Worm (Caenorhabditis elegans): ENCODE results near the gene K08D8.4.
A peak's percentile ranks its signal among the peaks of the same experiment; 100 is the strongest.

K08D8.4 gene

DNA sequence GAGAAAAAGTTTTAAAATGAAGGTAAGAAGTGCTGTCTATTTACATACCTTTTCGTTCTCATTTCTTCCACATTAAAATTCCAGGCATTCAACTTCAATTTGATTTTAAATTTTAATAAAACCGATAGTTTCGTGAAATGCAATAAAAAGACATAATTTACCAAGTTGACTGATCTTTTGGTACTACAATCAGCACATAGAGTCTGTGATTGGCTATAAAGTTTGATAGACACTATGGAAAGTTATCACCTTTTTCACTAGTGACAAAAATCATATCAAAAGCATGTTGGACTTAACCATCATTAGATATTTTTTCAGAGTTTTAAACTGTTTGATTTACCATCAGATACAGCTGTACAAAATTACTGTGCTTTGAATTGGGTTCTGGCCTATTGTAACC, 5.7 kb upstream of the K08D8.4 start, which contains the start of gene srz-15:
Gene srz-15, plus strand, starts transcription at position 301 of the 400 bp plus-strand sequence.
- no peak for TF ChIP-seq zag-1 (tag; optimal IDR thresholded peaks at IDR 0.05)
- no peak for TF ChIP-seq nhr-25 (tag; optimal IDR thresholded peaks at IDR 0.05)
- TF ChIP-seq C34F6.9 (tag; optimal IDR thresholded peaks at IDR 0.05) = no peak
- TF ChIP-seq alr-1 (tag; optimal IDR thresholded peaks at IDR 0.05) = no peak
- TF ChIP-seq aly-2 (tag; optimal IDR thresholded peaks at IDR 0.05) = no peak
- TF ChIP-seq nhr-77 (tag; optimal IDR thresholded peaks at IDR 0.05) = no peak
- no peak for TF ChIP-seq peb-1 (tag; optimal IDR thresholded peaks at IDR 0.05)
- TF ChIP-seq nhr-6 (tag; optimal IDR thresholded peaks at IDR 0.05) = no peak

- TF ChIP-seq alr-1 (tag; optimal IDR thresholded peaks at IDR 0.05) = no peak
- no peak for TF ChIP-seq ama-1 (optimal IDR thresholded peaks at IDR 0.05)
- no peak for TF ChIP-seq blmp-1 (tag; optimal IDR thresholded peaks at IDR 0.05; ENCODE audit: insufficient read depth)
- TF ChIP-seq elt-3 (tag; optimal IDR thresholded peaks at IDR 0.05) = no peak
Measured at ce11 chrIV:12914532-12915019, 4.8 kb upstream of the K08D8.4 start, which contains the start of gene irg-6. irg-6 (minus strand) TSS chrIV:12914969.

- TF ChIP-seq ceh-16 (tag; optimal IDR thresholded peaks at IDR 0.05) (no peak), fos-1 (tag; optimal IDR thresholded peaks at IDR 0.05) (peak; percentile 79), aly-2 (tag; optimal IDR thresholded peaks at IDR 0.05) (no peak), sma-9 (GFP tag; optimal IDR thresholded peaks at IDR 0.05) (peak; percentile 51), sma-9 (tag; optimal IDR thresholded peaks at IDR 0.05) (no peak)
Measured at ce11 chrIV:12911990-12912389, 2.2 kb upstream of the K08D8.4 start, which contains the start of gene K08D8.5. K08D8.5 (minus strand) TSS chrIV:12912129.

- TF ChIP-seq C34F6.9 (tag; optimal IDR thresholded peaks at IDR 0.05) (no peak), fos-1 (tag; optimal IDR thresholded peaks at IDR 0.05) (peak; percentile 89), egl-27 (tag; optimal IDR thresholded peaks at IDR 0.05) (no peak), lin-13 (GFP tag; optimal IDR thresholded peaks at IDR 0.05) (no peak), zag-1 (tag; optimal IDR thresholded peaks at IDR 0.05) (no peak), sma-9 (GFP tag; optimal IDR thresholded peaks at IDR 0.05) (peak; percentile 32), sma-9 (tag; optimal IDR thresholded peaks at IDR 0.05) (no peak), F13H6.1 (tag; optimal IDR thresholded peaks at IDR 0.05) (no peak), lin-39 (tag; optimal IDR thresholded peaks at IDR 0.05) (no peak), skn-1 (tag; optimal IDR thresholded peaks at IDR 0.05) (peak; percentile 89), sem-4 (tag; optimal IDR thresholded peaks at IDR 0.05) (no peak), nhr-11 (tag; optimal IDR thresholded peaks at IDR 0.05) (no peak)
Measured at ce11 chrIV:12906529-12906928, 3.3 kb downstream of the K08D8.4 start, which contains the start of gene K08D8.3. K08D8.3 (minus strand) TSS chrIV:12906659.

DNA sequence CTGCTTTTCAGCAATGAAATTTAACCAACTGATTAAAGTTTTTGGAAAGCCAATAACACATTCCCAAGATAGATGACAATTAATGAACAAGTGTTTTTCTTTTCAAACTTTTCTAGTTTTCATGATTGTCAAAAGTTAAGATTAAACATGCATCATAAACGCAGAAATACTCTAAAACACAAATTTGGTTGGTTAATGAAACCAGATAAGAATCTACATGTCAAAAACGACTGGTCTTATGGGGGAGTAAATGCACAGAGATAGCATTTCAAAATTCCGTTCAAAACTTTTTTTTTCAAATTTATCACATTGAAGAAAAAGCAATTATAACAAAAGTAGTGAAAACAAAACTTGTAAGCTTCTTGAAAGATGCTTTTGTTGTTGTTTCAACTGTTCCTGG, 6.1 kb downstream of the K08D8.4 start:
- TF ChIP-seq crh-2 (tag; optimal IDR thresholded peaks at IDR 0.05) (no peak), fos-1 (tag; optimal IDR thresholded peaks at IDR 0.05) (peak; percentile 55)

ce11 chrIV:12902430-12903110, 7.2 kb downstream of the K08D8.4 start, which contains the start of gene K08D8.2:
K08D8.2 (plus strand) TSS chrIV:12903060.
- peak; percentile 66 for TF ChIP-seq fos-1 (tag; optimal IDR thresholded peaks at IDR 0.05)
- TF ChIP-seq gmeb-1 (tag; optimal IDR thresholded peaks at IDR 0.05) = no peak

ce11 chrIV:12901602-12902001, 8.2 kb downstream of the K08D8.4 start:
- no peak for TF ChIP-seq dmd-4 (tag; optimal IDR thresholded peaks at IDR 0.05)
- peak; percentile 69 for TF ChIP-seq fos-1 (tag; optimal IDR thresholded peaks at IDR 0.05)
- TF ChIP-seq nhr-129 (tag; optimal IDR thresholded peaks at IDR 0.05) = no peak
- no peak for TF ChIP-seq blmp-1 (tag; optimal IDR thresholded peaks at IDR 0.05; ENCODE audit: insufficient read depth)
- TF ChIP-seq snpc-4 (tag; optimal IDR thresholded peaks at IDR 0.05) = no peak
- no peak for TF ChIP-seq elt-1 (tag; optimal IDR thresholded peaks at IDR 0.05)
- no peak for TF ChIP-seq lsy-2 (tag; optimal IDR thresholded peaks at IDR 0.05)
- no peak for TF ChIP-seq ceh-82 (tag; optimal IDR thresholded peaks at IDR 0.05)
- TF ChIP-seq ZK546.5 (tag; optimal IDR thresholded peaks at IDR 0.05) = no peak
- TF ChIP-seq sma-9 (GFP tag; optimal IDR thresholded peaks at IDR 0.05) = peak; percentile 39
- TF ChIP-seq sma-9 (tag; optimal IDR thresholded peaks at IDR 0.05) = no peak
- no peak for TF ChIP-seq mdl-1 (tag; optimal IDR thresholded peaks at IDR 0.05)

Data from whole organism, L2 larva.